Fruit fly (Drosophila melanogaster) whole organism, embryonic: Measurements from ENCODE around the gene CG43339.

Source experiments
- Asciz ChIP-seq: fragments of 200-800 bp; sonication (Bioruptor generic); optimal IDR thresholded peaks from 2 replicates; lab custom pipeline; 2017; ENCODE audit warnings: missing biosample characterization, mild to moderate bottlenecking, missing genetic modification characterization, missing genetic modification reagents
- Bdp1 ChIP-seq: fragments of 200-800 bp; sonication (Bioruptor generic); optimal IDR thresholded peaks from 3 replicates; lab custom pipeline; 2016; ENCODE audit warnings: missing biosample characterization, missing genetic modification characterization
- CG11093 ChIP-seq: fragments of 200-800 bp; sonication (Bioruptor generic); IDR thresholded peaks from 3 replicates; pipeline ENCODE4 v1.3.6; 2022; ENCODE audit warnings: missing biosample characterization, missing genetic modification characterization
- CG1233 ChIP-seq: fragments of 200-800 bp; sonication (Bioruptor generic); optimal IDR thresholded peaks from 4 replicates; lab custom pipeline; 2018; ENCODE audit warnings: missing biosample characterization, mild to moderate bottlenecking, missing genetic modification characterization
- CG16779 ChIP-seq: fragments of 200-800 bp; sonication (Bioruptor generic); IDR thresholded peaks from 2 replicates; pipeline ENCODE4 v1.3.6; 2022; ENCODE audit warnings: missing biosample characterization, missing genetic modification characterization
- CG18262 ChIP-seq: fragments of 200-800 bp; optimal IDR thresholded peaks from 3 replicates; lab custom pipeline; 2019; ENCODE audit warnings: missing biosample characterization, mild to moderate bottlenecking, missing genetic modification characterization, moderate library complexity
- CG18619 ChIP-seq: fragments of 200-800 bp; sonication (Bioruptor generic); optimal IDR thresholded peaks from 3 replicates; lab custom pipeline; 2017; ENCODE audit warnings: missing biosample characterization, mild to moderate bottlenecking, missing genetic modification characterization
- CG2202 ChIP-seq: fragments of 200-800 bp; sonication (Bioruptor generic); optimal IDR thresholded peaks from 2 replicates; lab custom pipeline; 2018; ENCODE audit warnings: missing biosample characterization, mild to moderate bottlenecking, missing genetic modification characterization
- CG2712 ChIP-seq: fragments of 200-800 bp; optimal IDR thresholded peaks from 3 replicates; lab custom pipeline; 2019; ENCODE audit warnings: missing biosample characterization, mild to moderate bottlenecking, missing genetic modification characterization, moderate library complexity
- CG30020 ChIP-seq: fragments of 200-800 bp; optimal IDR thresholded peaks from 2 replicates; lab custom pipeline; 2019; ENCODE audit warnings: missing biosample characterization, mild to moderate bottlenecking, missing genetic modification characterization, moderate library complexity
- CG30431 ChIP-seq: fragments of 200-800 bp; sonication (Bioruptor generic); optimal IDR thresholded peaks from 2 replicates; lab custom pipeline; 2017; ENCODE audit warnings: missing biosample characterization, missing genetic modification characterization
- CG3065 ChIP-seq: fragments of 200-800 bp; sonication (Bioruptor generic); optimal IDR thresholded peaks from 2 replicates; lab custom pipeline; 2016; ENCODE audit warnings: missing biosample characterization, missing genetic modification characterization
- CG32772 ChIP-seq: fragments of 200-800 bp; sonication (Bioruptor generic); IDR thresholded peaks from 2 replicates; pipeline ENCODE4 v1.3.6; 2022; ENCODE audit warnings: missing biosample characterization, missing genetic modification characterization
- CG3726 ChIP-seq: fragments of 200-800 bp; sonication (Bioruptor generic); IDR thresholded peaks from 3 replicates; pipeline ENCODE4, ENCODE4 v1.3.6; 2022; ENCODE audit warnings: missing biosample characterization, missing genetic modification characterization
- CG4404 ChIP-seq: fragments of 200-800 bp; sonication (Bioruptor generic); IDR thresholded peaks from 2 replicates; pipeline ENCODE4 v1.3.6; 2022; ENCODE audit warnings: missing biosample characterization, missing genetic modification characterization
- CG5245 ChIP-seq: fragments of 200-800 bp; sonication (Bioruptor generic); optimal IDR thresholded peaks from 3 replicates; lab custom pipeline; 2016; ENCODE audit warnings: missing biosample characterization, missing genetic modification characterization
- CG6813 ChIP-seq: fragments of 200-800 bp; sonication (Bioruptor generic); optimal IDR thresholded peaks from 2 replicates; lab custom pipeline; 2017; ENCODE audit warnings: missing biosample characterization, missing genetic modification characterization, mild to moderate bottlenecking, moderate library complexity, missing genetic modification reagents
- CG7786 ChIP-seq: fragments of 200-800 bp; sonication (Bioruptor generic); optimal IDR thresholded peaks from 2 replicates; lab custom pipeline; 2016; ENCODE audit warnings: missing biosample characterization, missing genetic modification characterization
- CG9215 ChIP-seq: fragments of 200-800 bp; sonication (Bioruptor generic); IDR thresholded peaks from 2 replicates; pipeline ENCODE4 v1.3.6; 2022; ENCODE audit warnings: missing biosample characterization, missing genetic modification characterization
- CTCF ChIP-seq: fragments of 200-800 bp; sonication (Bioruptor generic); optimal IDR thresholded peaks from 2 replicates; lab custom pipeline; 2017; ENCODE audit warnings: missing biosample characterization, mild to moderate bottlenecking, missing genetic modification characterization, moderate library complexity
- Dad ChIP-seq: fragments of 200-800 bp; sonication (Bioruptor generic); optimal IDR thresholded peaks from 3 replicates; lab custom pipeline; 2016; ENCODE audit warnings: missing biosample characterization, missing genetic modification characterization
- Dek ChIP-seq: fragments of 200-800 bp; sonication (Bioruptor generic); optimal IDR thresholded peaks from 3 replicates; lab custom pipeline; 2019; ENCODE audit warnings: missing biosample characterization, mild to moderate bottlenecking, missing genetic modification characterization, moderate library complexity
- Dp ChIP-seq: fragments of 200-800 bp; sonication (Bioruptor generic); optimal IDR thresholded peaks from 2 replicates; lab custom pipeline; 2018; ENCODE audit warnings: missing biosample characterization, mild to moderate bottlenecking, missing genetic modification characterization, moderate library complexity
- Dref ChIP-seq: fragments of 200-800 bp; sonication (Bioruptor generic); IDR thresholded peaks from 2 replicates; pipeline ENCODE4 v1.3.6; 2022; ENCODE audit warnings: missing biosample characterization, missing genetic modification characterization
- Eip74EF ChIP-seq, 2 experiments: fragments of 200-800 bp in 1 of 2; fragments of >200 bp in 1 of 2; sonication (Bioruptor generic) in 1 of 2; optimal IDR thresholded peaks; 2 replicates each; lab custom pipeline; 2017 to 2019; ENCODE audit warnings: missing biosample characterization in 2 of 2, missing genetic modification characterization in 2 of 2, mild to moderate bottlenecking in 1 of 2, moderate library complexity in 1 of 2
- Fer2 ChIP-seq: fragments of 200-800 bp; sonication (Bioruptor generic); optimal IDR thresholded peaks from 2 replicates; lab custom pipeline; 2018; ENCODE audit warnings: missing biosample characterization, mild to moderate bottlenecking, missing genetic modification characterization, moderate library complexity
- Fer3 ChIP-seq: fragments of 200-800 bp; sonication (Bioruptor generic); optimal IDR thresholded peaks from 2 replicates; lab custom pipeline; 2018; ENCODE audit warnings: missing biosample characterization, mild to moderate bottlenecking, missing genetic modification characterization, moderate library complexity
- H2.0 ChIP-seq: fragments of 200-800 bp; sonication (Bioruptor generic); IDR thresholded peaks from 2 replicates; pipeline ENCODE4 v1.3.6; 2022; ENCODE audit warnings: missing biosample characterization, missing genetic modification characterization
- HLH54F ChIP-seq: fragments of 200-800 bp; sonication (Bioruptor generic); optimal IDR thresholded peaks from 3 replicates; lab custom pipeline; 2016; ENCODE audit warnings: missing biosample characterization, missing genetic modification characterization
- Hey ChIP-seq: fragments of 200-800 bp; sonication (Bioruptor generic); optimal IDR thresholded peaks from 3 replicates; lab custom pipeline; 2018; ENCODE audit warnings: missing biosample characterization, mild to moderate bottlenecking, missing genetic modification characterization
- Meics ChIP-seq: fragments of 200-800 bp; sonication (Bioruptor generic); optimal IDR thresholded peaks from 2 replicates; lab custom pipeline; 2017; ENCODE audit warnings: missing biosample characterization, mild to moderate bottlenecking, missing genetic modification characterization
- Mes4 ChIP-seq: fragments of 200-800 bp; sonication (Bioruptor generic); optimal IDR thresholded peaks from 2 replicates; lab custom pipeline; 2016; ENCODE audit warnings: missing biosample characterization, missing genetic modification characterization
- Rfx ChIP-seq: fragments of 200-800 bp; sonication (Bioruptor generic); IDR thresholded peaks from 2 replicates; pipeline ENCODE4 v1.3.6; 2022; ENCODE audit warnings: missing biosample characterization, missing genetic modification characterization
- Sox102F ChIP-seq: fragments of 200-800 bp; sonication (Bioruptor generic); optimal IDR thresholded peaks from 2 replicates; lab custom pipeline; 2018; ENCODE audit warnings: missing biosample characterization, mild to moderate bottlenecking, missing genetic modification characterization, moderate library complexity
- Trl ChIP-seq, 3 experiments: fragments of >200 bp in 2 of 3; fragments of 200-800 bp in 1 of 3; sonication (Bioruptor generic) in 1 of 3; optimal IDR thresholded peaks; 2 replicates in 1 of 3; 3 replicates in 2 of 3; lab custom pipeline; 2016 to 2017; ENCODE audit warnings: missing biosample characterization in 1 of 3, missing genetic modification characterization in 1 of 3
- YL-1 ChIP-seq: fragments of 200-800 bp; sonication (Bioruptor generic); optimal IDR thresholded peaks from 3 replicates; lab custom pipeline; 2017; ENCODE audit warnings: missing biosample characterization, mild to moderate bottlenecking, missing genetic modification characterization
- bigmax ChIP-seq: fragments of 200-800 bp; sonication (Bioruptor generic); optimal IDR thresholded peaks from 2 replicates; lab custom pipeline; 2018; ENCODE audit warnings: missing biosample characterization, mild to moderate bottlenecking, missing genetic modification characterization
- chif ChIP-seq, 2 experiments: fragments of 200-800 bp; sonication (Bioruptor generic); optimal IDR thresholded peaks; 3 replicates each; lab custom pipeline; 2016; ENCODE audit warnings: missing biosample characterization in 2 of 2, missing genetic modification characterization in 2 of 2
- crc ChIP-seq: fragments of 200-800 bp; sonication (Bioruptor generic); optimal IDR thresholded peaks from 2 replicates; lab custom pipeline; 2016; ENCODE audit warnings: missing biosample characterization, missing genetic modification characterization
- fd64A ChIP-seq: fragments of 200-800 bp; sonication (Bioruptor generic); optimal IDR thresholded peaks from 3 replicates; lab custom pipeline; 2018; ENCODE audit warnings: missing biosample characterization, mild to moderate bottlenecking, missing genetic modification characterization
- fd96Cb ChIP-seq: fragments of 200-800 bp; sonication (Bioruptor generic); optimal IDR thresholded peaks from 2 replicates; lab custom pipeline; 2018; ENCODE audit warnings: missing biosample characterization, mild to moderate bottlenecking, missing genetic modification characterization, moderate library complexity
- fru ChIP-seq: fragments of >200 bp; optimal IDR thresholded peaks from 2 replicates; lab custom pipeline; 2017
- gce ChIP-seq: fragments of 200-800 bp; sonication (Bioruptor generic); IDR thresholded peaks from 3 replicates; pipeline ENCODE4 v1.3.6; 2022; ENCODE audit warnings: missing biosample characterization, missing genetic modification characterization
- gsb-n ChIP-seq: fragments of 200-800 bp; sonication (Bioruptor generic); optimal IDR thresholded peaks from 3 replicates; lab custom pipeline; 2018; ENCODE audit warnings: missing biosample characterization, mild to moderate bottlenecking, missing genetic modification characterization
- gt ChIP-seq: fragments of 200-800 bp; sonication (Bioruptor generic); IDR thresholded peaks from 2 replicates; pipeline ENCODE4 v1.3.6; 2022; ENCODE audit warnings: missing biosample characterization, missing genetic modification characterization
- hkb ChIP-seq, 2 experiments: fragments of 200-800 bp in 1 of 2; fragments of >200 bp in 1 of 2; sonication (Bioruptor generic) in 1 of 2; IDR thresholded peaks in 1 of 2; optimal IDR thresholded peaks in 1 of 2; 2 replicates each; pipeline versions ENCODE4 v1.3.6 to Lab custom; 2017 to 2022; ENCODE audit warnings: missing biosample characterization in 1 of 2, missing genetic modification characterization in 1 of 2
- nau ChIP-seq: fragments of 200-800 bp; sonication (Bioruptor generic); optimal IDR thresholded peaks from 3 replicates; lab custom pipeline; 2017; ENCODE audit warnings: missing biosample characterization, mild to moderate bottlenecking, missing genetic modification characterization, missing genetic modification reagents
- pita ChIP-seq: fragments of 200-800 bp; sonication (Bioruptor generic); optimal IDR thresholded peaks from 2 replicates; lab custom pipeline; 2017; ENCODE audit warnings: missing biosample characterization, mild to moderate bottlenecking, missing genetic modification characterization
- sens ChIP-seq: fragments of 200-800 bp; sonication (Bioruptor generic); peaks from one replicate; lab custom pipeline; 2016; ENCODE audit warnings: missing biosample characterization, missing genetic modification characterization
- tap ChIP-seq: fragments of 200-800 bp; optimal IDR thresholded peaks from 3 replicates; lab custom pipeline; 2019; ENCODE audit warnings: missing biosample characterization, mild to moderate bottlenecking, missing genetic modification characterization, moderate library complexity
- zf30C ChIP-seq: fragments of 200-800 bp; sonication (Bioruptor generic); optimal IDR thresholded peaks from 3 replicates; lab custom pipeline; 2018; ENCODE audit warnings: missing biosample characterization, mild to moderate bottlenecking, missing genetic modification characterization
- zfh2 ChIP-seq: fragments of 200-800 bp; sonication (Bioruptor generic); optimal IDR thresholded peaks from 2 replicates; lab custom pipeline; 2016; ENCODE audit warnings: missing biosample characterization, missing genetic modification characterization

Gene CG43339

dm6 chr2L:18689376-18689775, 16.3 kb upstream of the CG43339 start, which contains the start of gene CG10336 (continued):
- TF ChIP-seq H2.0 (no peak), gt (GFP tag; lab: Robert Waterston, UW) (no peak), fru (no peak), CTCF (GFP tag; lab: Kevin White, UChicago) (no peak), chif (GFP tag; optimal IDR thresholded peaks at IDR 0.05; lab: Kevin White, UChicago) (no peak), gce (no peak), Trl (optimal IDR thresholded peaks at IDR 0.05; lab: Kevin White, UChicago) (no peak), Trl (GFP tag; optimal IDR thresholded peaks at IDR 0.05; lab: Kevin White, UChicago) (peak; percentile 2), CG6813 (GFP tag; lab: Kevin White, UChicago) (no peak), CG9215 (GFP tag; lab: Robert Waterston, UW) (no peak), CG1233 (no peak), Mes4 (GFP tag; lab: Kevin White, UChicago) (no peak), HLH54F (GFP tag; lab: Kevin White, UChicago) (no peak), fd96Cb (tag; lab: Kevin White, UChicago) (no peak), CG18262 (no peak), Rfx (peak; percentile 18; the same call in 1 of the 2 replicates), zf30C (no peak), CG11093 (GFP tag; lab: Robert Waterston, UW) (no peak), CG2712 (no peak), YL-1 (GFP tag; lab: Kevin White, UChicago) (peak; percentile 60), Fer2 (tag; lab: Kevin White, UChicago) (no peak), Fer3 (no peak), CG16779 (GFP tag; lab: Robert Waterston, UW) (no peak), zfh2 (GFP tag; lab: Kevin White, UChicago) (no peak), CG4404 (no peak), nau (no peak), pita (GFP tag; lab: Kevin White, UChicago) (no peak), CG30020 (tag; lab: Kevin White, UChicago) (no peak), CG5245 (no peak), Eip74EF (GFP tag; optimal IDR thresholded peaks at IDR 0.05; lab: Kevin White, UChicago) (no peak), gsb-n (tag; lab: Kevin White, UChicago) (no peak), Hey (tag; lab: Kevin White, UChicago) (no peak), Dek (tag; lab: Kevin White, UChicago) (no peak), CG32772 (no peak), fd64A (GFP tag; lab: Kevin White, UChicago) (no peak), Sox102F (GFP tag; lab: Kevin White, UChicago) (no peak), sens (GFP tag; lab: Kevin White, UChicago) (no peak), Dad (no peak), Bdp1 (GFP tag; lab: Kevin White, UChicago) (no peak), CG3065 (GFP tag; lab: Kevin White, UChicago) (no peak), CG18619 (no peak), CG7786 (GFP tag; lab: Kevin White, UChicago) (no peak), CG3726 (no peak), bigmax (no peak), Meics (GFP tag; lab: Kevin White, UChicago) (no peak), tap (no peak), Dp (GFP tag; lab: Kevin White, UChicago) (peak; percentile 89), CG30431 (no peak), Asciz (GFP tag; lab: Kevin White, UChicago) (no peak), hkb (optimal IDR thresholded peaks at IDR 0.05; lab: Kevin White, UChicago) (no peak), hkb (GFP tag; IDR thresholded peaks at IDR 0.05; lab: Robert Waterston, UW) (no peak), Dref (GFP tag; lab: Robert Waterston, UW) (peak; percentile 34; the same call in 1 of the 2 replicates), CG2202 (no peak), crc (GFP tag; lab: Kevin White, UChicago) (no peak)
